Worm (Caenorhabditis elegans): ENCODE measurements around the gene T10B5.4.

T10B5.4 gene

DNA sequence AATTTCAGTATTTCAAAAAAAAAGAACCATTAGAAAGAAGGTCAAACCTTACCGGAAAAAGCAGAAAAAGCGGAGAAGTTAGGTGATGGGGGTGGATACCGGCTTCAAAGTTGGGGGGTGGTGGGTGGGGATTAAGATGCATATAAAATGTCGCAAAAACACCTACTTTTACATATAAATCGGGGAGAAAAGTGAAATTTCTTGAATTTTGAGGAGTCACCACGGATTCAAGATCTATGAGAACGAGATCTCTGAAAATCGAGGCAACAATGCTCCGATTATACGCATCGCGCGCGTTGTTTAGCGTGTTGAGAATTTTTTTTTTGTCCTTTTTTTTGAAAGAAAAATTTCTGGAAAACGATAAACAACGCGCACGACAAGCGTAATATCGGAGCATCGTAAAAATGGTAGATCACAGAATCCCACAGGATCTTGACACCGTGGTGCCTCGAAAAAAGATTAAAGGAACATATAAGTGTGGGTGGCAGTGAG, 3.9 kb upstream of the T10B5.4 start:
- TF ChIP-seq ceh-6 (GFP tag; optimal IDR thresholded peaks at IDR 0.05): no peak
- TF ChIP-seq pros-1 (tag; optimal IDR thresholded peaks at IDR 0.05): no peak
- TF ChIP-seq ttx-3 (tag; optimal IDR thresholded peaks at IDR 0.05): no peak
- TF ChIP-seq unc-3 (GFP tag; conservative IDR thresholded peaks at IDR 0.05): no peak
- no peak for TF ChIP-seq unc-3 (tag; optimal IDR thresholded peaks at IDR 0.05)
- TF ChIP-seq madf-2 (tag; optimal IDR thresholded peaks at IDR 0.05): peak; percentile 1
- peak; percentile 26 for TF ChIP-seq ztf-16 (tag; optimal IDR thresholded peaks at IDR 0.05)
- TF ChIP-seq pha-2 (tag; optimal IDR thresholded peaks at IDR 0.05): peak; percentile 24
- no peak for TF ChIP-seq ceh-45 (GFP tag; IDR thresholded peaks at IDR 0.05)
- peak; percentile 15 for TF ChIP-seq sox-4 (tag; optimal IDR thresholded peaks at IDR 0.05)
- TF ChIP-seq tbx-7 (tag; optimal IDR thresholded peaks at IDR 0.05): peak; percentile 14
- TF ChIP-seq unc-55 (GFP tag; optimal IDR thresholded peaks at IDR 0.05): no peak
- no peak for TF ChIP-seq pha-4 (tag; optimal IDR thresholded peaks at IDR 0.05)
- no peak for TF ChIP-seq lin-11 (tag; optimal IDR thresholded peaks at IDR 0.05)
- no peak for TF ChIP-seq hlh-15 (tag; optimal IDR thresholded peaks at IDR 0.05)
- no peak for TF ChIP-seq hlh-6 (tag; optimal IDR thresholded peaks at IDR 0.05)
- TF ChIP-seq C38D4.7 (GFP tag; optimal IDR thresholded peaks at IDR 0.05): peak; percentile 48
- no peak for TF ChIP-seq pax-1 (tag; optimal IDR thresholded peaks at IDR 0.05)
- TF ChIP-seq elt-4 (tag; optimal IDR thresholded peaks at IDR 0.05): no peak
- no peak for TF ChIP-seq hlh-30 (tag; optimal IDR thresholded peaks at IDR 0.05; ENCODE audit: insufficient read depth)
- TF ChIP-seq unc-86 (tag; optimal IDR thresholded peaks at IDR 0.05): no peak
- no peak for TF ChIP-seq ceh-19 (GFP tag; optimal IDR thresholded peaks at IDR 0.05)
- TF ChIP-seq mec-3 (tag; optimal IDR thresholded peaks at IDR 0.05; ENCODE audit: borderline replicate concordance): no peak
- TF ChIP-seq sox-2 (GFP tag; IDR thresholded peaks at IDR 0.05): no peak
- no peak for TF ChIP-seq ceh-14 (tag; optimal IDR thresholded peaks at IDR 0.05)
- no peak for TF ChIP-seq Y22D7AL.16 (tag; optimal IDR thresholded peaks at IDR 0.05)
- TF ChIP-seq zip-5 (tag; optimal IDR thresholded peaks at IDR 0.05): peak; percentile 51
- peak; percentile 9 for TF ChIP-seq fax-1 (tag; optimal IDR thresholded peaks at IDR 0.05)
- no peak for TF ChIP-seq K09A11.1 (tag; optimal IDR thresholded peaks at IDR 0.05; ENCODE audit: insufficient read depth)
- TF ChIP-seq K02D7.2 (tag; optimal IDR thresholded peaks at IDR 0.05): peak; percentile 24
- no peak for TF ChIP-seq nfya-1 (tag; optimal IDR thresholded peaks at IDR 0.05)
- TF ChIP-seq nhr-11 (tag; optimal IDR thresholded peaks at IDR 0.05): no peak
- no peak for TF ChIP-seq fkh-6 (tag; optimal IDR thresholded peaks at IDR 0.05)
- no peak for TF ChIP-seq fkh-10 (GFP tag; optimal IDR thresholded peaks at IDR 0.05)
- no peak for TF ChIP-seq pqm-1 (tag; optimal IDR thresholded peaks at IDR 0.05)
- TF ChIP-seq che-1 (tag; optimal IDR thresholded peaks at IDR 0.05): no peak
- no peak for TF ChIP-seq eyg-1 (tag; optimal IDR thresholded peaks at IDR 0.05)
- TF ChIP-seq ceh-30 (tag; optimal IDR thresholded peaks at IDR 0.05): no peak
- peak; percentile 30 for TF ChIP-seq pat-9 (tag; optimal IDR thresholded peaks at IDR 0.05)
- no peak for TF ChIP-seq odd-2 (tag; optimal IDR thresholded peaks at IDR 0.05)
- no peak for TF ChIP-seq npax-4 (tag; optimal IDR thresholded peaks at IDR 0.05)
- TF ChIP-seq ets-4 (tag; optimal IDR thresholded peaks at IDR 0.05): peak; percentile 31
- TF ChIP-seq ref-2 (tag; optimal IDR thresholded peaks at IDR 0.05): peak; percentile 46
- no peak for TF ChIP-seq ceh-18 (tag; optimal IDR thresholded peaks at IDR 0.05)
- peak; percentile 24 for TF ChIP-seq ceh-2 (tag; optimal IDR thresholded peaks at IDR 0.05)
- TF ChIP-seq T23F11.4 (GFP tag; optimal IDR thresholded peaks at IDR 0.05): no peak
- TF ChIP-seq nhr-232 (tag; optimal IDR thresholded peaks at IDR 0.05): no peak
- TF ChIP-seq lim-6 (tag; optimal IDR thresholded peaks at IDR 0.05): peak; percentile 4
- TF ChIP-seq ceh-48 (tag; optimal IDR thresholded peaks at IDR 0.05): no peak
- TF ChIP-seq ceh-24 (tag; optimal IDR thresholded peaks at IDR 0.05): no peak
- TF ChIP-seq gmeb-2 (tag; optimal IDR thresholded peaks at IDR 0.05): no peak
- no peak for TF ChIP-seq dve-1 (tag; optimal IDR thresholded peaks at IDR 0.05)
- TF ChIP-seq hlh-8 (tag; optimal IDR thresholded peaks at IDR 0.05): no peak
- no peak for TF ChIP-seq pag-3 (tag; optimal IDR thresholded peaks at IDR 0.05; ENCODE audit: borderline replicate concordance)

All from whole organism, late embryonic.